1 fruit fly cellular context compared by ENCODE assay signal in the genomic region with DNA sequence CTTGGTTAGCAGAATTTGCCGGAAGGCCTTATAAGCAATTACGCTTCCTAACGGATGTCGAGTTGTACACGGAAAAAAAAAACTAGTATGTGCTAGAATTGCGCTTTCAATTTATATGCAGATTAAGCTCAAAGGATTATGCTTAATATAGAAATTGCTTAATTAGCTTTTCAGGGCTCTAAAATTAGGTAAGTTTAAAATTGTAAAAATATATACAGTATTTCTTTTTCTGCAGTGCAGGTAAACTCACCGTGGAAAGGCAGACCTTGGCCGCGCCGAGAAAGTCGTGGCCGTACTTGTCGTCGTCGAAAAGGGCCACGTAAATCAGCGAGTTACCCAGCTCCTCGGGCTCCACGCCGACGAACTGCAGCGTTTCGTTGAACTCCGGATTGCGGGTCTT.
A peak's percentile ranks its signal among the peaks of the same experiment; 100 is the strongest.
TF ChIP-seq lines count a peak whose summit lies in the region.

No protein-coding gene starts in this region.

TF ChIP-seq in whole organism, embryonic, 481 proteins besides CTCF, POLR2A, EP300 and RAD21 (continued from another document):
- no peak for TF ChIP-seq exex (tag; optimal IDR thresholded peaks at IDR 0.05; lab: Kevin White, UChicago)
- no peak for TF ChIP-seq wek (GFP tag; optimal IDR thresholded peaks at IDR 0.05; lab: Kevin White, UChicago)
- TF ChIP-seq prd (optimal IDR thresholded peaks at IDR 0.05; lab: Kevin White, UChicago), result no peak
- peak; percentile 55; the same call in 2 of the 3 replicates for TF ChIP-seq prd (GFP tag; IDR thresholded peaks at IDR 0.05; lab: Robert Waterston, UW)
- TF ChIP-seq Sry-β (GFP tag; optimal IDR thresholded peaks at IDR 0.05; lab: Kevin White, UChicago), result no peak
- TF ChIP-seq btn (GFP tag; optimal IDR thresholded peaks at IDR 0.05; lab: Kevin White, UChicago), result no peak
- no peak for TF ChIP-seq CG3838 (GFP tag; optimal IDR thresholded peaks at IDR 0.05; lab: Kevin White, UChicago)
- no peak for TF ChIP-seq vvl (GFP tag; IDR thresholded peaks at IDR 0.05; lab: Robert Waterston, UW)
- TF ChIP-seq insv (GFP tag; optimal IDR thresholded peaks at IDR 0.05; lab: Kevin White, UChicago), result no peak
- TF ChIP-seq CG30431 (GFP tag; optimal IDR thresholded peaks at IDR 0.05; lab: Kevin White, UChicago), result no peak
- no peak for TF ChIP-seq CG14965 (GFP tag; optimal IDR thresholded peaks at IDR 0.05; lab: Kevin White, UChicago; ENCODE audit: borderline replicate concordance)
- peak; percentile 84 for TF ChIP-seq Ets65A (GFP tag; lab: Kevin White, UChicago)
- TF ChIP-seq CHES-1-like (GFP tag; optimal IDR thresholded peaks at IDR 0.05; lab: Kevin White, UChicago), result no peak
- no peak for TF ChIP-seq CG8944 (GFP tag; optimal IDR thresholded peaks at IDR 0.05; lab: Kevin White, UChicago)
- TF ChIP-seq CG13775 (GFP tag; optimal IDR thresholded peaks at IDR 0.05; lab: Kevin White, UChicago), result no peak
- TF ChIP-seq Side (GFP tag; optimal IDR thresholded peaks at IDR 0.05; lab: Kevin White, UChicago), result no peak
- TF ChIP-seq CG17568 (GFP tag; optimal IDR thresholded peaks at IDR 0.05; lab: Kevin White, UChicago), result no peak
- no peak for TF ChIP-seq croc (GFP tag; conservative IDR thresholded peaks at IDR 0.05; lab: Robert Waterston, UW)
- TF ChIP-seq zf30C (GFP tag; optimal IDR thresholded peaks at IDR 0.05; lab: Kevin White, UChicago), result no peak
- no peak for TF ChIP-seq CG16815 (GFP tag; optimal IDR thresholded peaks at IDR 0.05; lab: Kevin White, UChicago)
- no peak for TF ChIP-seq CG10462 (GFP tag; optimal IDR thresholded peaks at IDR 0.05; lab: Kevin White, UChicago)
- no peak for TF ChIP-seq bcd (GFP tag; optimal IDR thresholded peaks at IDR 0.05; lab: Kevin White, UChicago)
- no peak for TF ChIP-seq CG8281 (tag; optimal IDR thresholded peaks at IDR 0.05; lab: Kevin White, UChicago)
- TF ChIP-seq CG10654 (GFP tag; optimal IDR thresholded peaks at IDR 0.05; lab: Kevin White, UChicago), result no peak
- TF ChIP-seq CG5180 (GFP tag; optimal IDR thresholded peaks at IDR 0.05; lab: Kevin White, UChicago), result no peak
- no peak for TF ChIP-seq tio (GFP tag; optimal IDR thresholded peaks at IDR 0.05; lab: Kevin White, UChicago)
- TF ChIP-seq NK7.1 (GFP tag; optimal IDR thresholded peaks at IDR 0.05; lab: Kevin White, UChicago), result no peak
TF ChIP-seq in whole organism, embryonic: peak in this region for 6.
